Worm (Caenorhabditis elegans): Measurements from ENCODE around the gene sdz-24.
"Not testable (repeated sequence)": the region's sequence is repeated elsewhere in the genome, so short reads cannot be mapped to it uniquely, and the experiment has no call there.

- TF ChIP-seq madf-3 (GFP tag; IDR thresholded peaks at IDR 0.05); bed-2 (GFP tag; IDR thresholded peaks at IDR 0.05); nhr-90 (tag; optimal IDR thresholded peaks at IDR 0.05); rec-8 (tag; optimal IDR thresholded peaks at IDR 0.05); snpc-4 (GFP tag; optimal IDR thresholded peaks at IDR 0.05); snpc-4 (tag; optimal IDR thresholded peaks at IDR 0.05); ztf-18 (tag; optimal IDR thresholded peaks at IDR 0.05); unc-130 (GFP tag; optimal IDR thresholded peaks at IDR 0.05); pha-4 (tag; optimal IDR thresholded peaks at IDR 0.05); attf-6 (GFP tag; IDR thresholded peaks at IDR 0.05); hsf-1 (GFP tag; IDR thresholded peaks at IDR 0.05); akir-1 (GFP tag; optimal IDR thresholded peaks at IDR 0.05); B0336.3 (GFP tag; IDR thresholded peaks at IDR 0.05); somi-1 (GFP tag; optimal IDR thresholded peaks at IDR 0.05): not testable (repeated sequence)
Measured at ce11 chrII:633144-633543, 25.3 kb upstream of the sdz-24 start.

Measured in whole organism, young adult.